Worm (Caenorhabditis elegans): ENCODE measurements around the gene T13C5.7.

- TF ChIP-seq dao-5 (tag; optimal IDR thresholded peaks at IDR 0.05) = no peak
- no peak for TF ChIP-seq W03F9.2 (tag; optimal IDR thresholded peaks at IDR 0.05)
- no peak for TF ChIP-seq him-1 (tag; optimal IDR thresholded peaks at IDR 0.05)
Observed at ce11 chrX:6203315-6203714, 22.9 kb downstream of the T13C5.7 start.

Data from whole organism, L4/young adult.